Fruit fly (Drosophila melanogaster) whole organism: Measurements from ENCODE around the gene hoe1.

Experiments
- pan ChIP-seq: fragments of >200 bp; optimal IDR thresholded peaks from 2 replicates; lab custom pipeline; 2017
- psq ChIP-seq: fragments of >200 bp; optimal IDR thresholded peaks from 2 replicates; lab custom pipeline; 2017

dm6 chr2L:4889451-4890045 lies 42.6 kb downstream of the hoe1 start, which contains the start of gene CG15625:
- no peak for TF ChIP-seq psq (lab: Kevin White, UChicago)
- TF ChIP-seq pan (lab: Kevin White, UChicago): no peak
